Worm (Caenorhabditis elegans) whole organism, midembryonic: ENCODE data around the gene nhr-209.

ENCODE experiments used
- T22C8.4 ChIP-seq: fragments of 200-800 bp; sonication (Bioruptor generic); IDR thresholded peaks from 2 replicates; pipeline ENCODE4 v1.3.6; 2022; ENCODE audit warnings: missing genetic modification characterization, missing compliant biosample characterization
- cog-1 ChIP-seq: sonication (generic microtip); optimal IDR thresholded peaks from 2 replicates; lab custom pipeline; 2016; ENCODE audit warnings: missing genetic modification characterization, missing compliant biosample characterization
- flt-1 ChIP-seq: fragments of 200-800 bp; sonication (Bioruptor generic); IDR thresholded peaks from 2 replicates; pipeline ENCODE4 v1.3.6; 2022; ENCODE audit warnings: missing genetic modification characterization, missing compliant biosample characterization
- klf-2 ChIP-seq: fragments of 200-800 bp; sonication (Bioruptor generic); conservative IDR thresholded peaks from 2 replicates; pipeline ENCODE4 v1.3.6; 2022; ENCODE audit warnings: missing genetic modification reagents, missing genetic modification characterization, missing compliant biosample characterization
- med-1 ChIP-seq: sonication (generic microtip); optimal IDR thresholded peaks from 2 replicates; lab custom pipeline; 2017; ENCODE audit warnings: missing genetic modification characterization, mild to moderate bottlenecking, missing compliant biosample characterization, antibody characterized with exemption, missing genetic modification reagents; ENCODE audit not compliant: insufficient read depth
- ref-1 ChIP-seq: fragments of 200-800 bp; sonication (Bioruptor generic); conservative IDR thresholded peaks from 2 replicates; pipeline ENCODE4 v1.3.6; 2022; ENCODE audit warnings: missing genetic modification reagents, missing genetic modification characterization, missing compliant biosample characterization
- tab-1 ChIP-seq: fragments of 200-800 bp; sonication (Bioruptor generic); IDR thresholded peaks from 2 replicates; pipeline ENCODE4 v1.3.6; 2022; ENCODE audit warnings: missing genetic modification characterization, missing compliant biosample characterization
- ztf-23 ChIP-seq: fragments of 200-800 bp; sonication (Bioruptor generic); IDR thresholded peaks from 2 replicates; pipeline ENCODE4 v1.3.6; 2022; ENCODE audit warnings: missing genetic modification reagents, missing genetic modification characterization, missing compliant biosample characterization
- ztf-29 ChIP-seq: fragments of 200-800 bp; sonication (Bioruptor generic); IDR thresholded peaks from 2 replicates; pipeline ENCODE4 v1.3.6; 2022; ENCODE audit warnings: missing genetic modification reagents, missing genetic modification characterization, missing compliant biosample characterization

Gene nhr-209

ce11 chrV:12091759-12092158 is 6.2 kb upstream of the nhr-209 start, which contains the start of gene nhr-206:
Gene nhr-206 (plus strand): TSS chrV:12092006.
- TF ChIP-seq ztf-29 = no peak
- TF ChIP-seq T22C8.4 (GFP tag; lab: Robert Waterston, UW) = no peak
- no peak for TF ChIP-seq ref-1 (GFP tag; lab: Robert Waterston, UW)
- TF ChIP-seq flt-1 = no peak
- no peak for TF ChIP-seq tab-1
- TF ChIP-seq ztf-23 (GFP tag; lab: Robert Waterston, UW) = no peak
- TF ChIP-seq med-1 (GFP tag; lab: Kevin White, UChicago) = no peak
- TF ChIP-seq cog-1 (tag; lab: Kevin White, UChicago) = no peak
- TF ChIP-seq klf-2 (GFP tag; lab: Robert Waterston, UW) = no peak

DNA sequence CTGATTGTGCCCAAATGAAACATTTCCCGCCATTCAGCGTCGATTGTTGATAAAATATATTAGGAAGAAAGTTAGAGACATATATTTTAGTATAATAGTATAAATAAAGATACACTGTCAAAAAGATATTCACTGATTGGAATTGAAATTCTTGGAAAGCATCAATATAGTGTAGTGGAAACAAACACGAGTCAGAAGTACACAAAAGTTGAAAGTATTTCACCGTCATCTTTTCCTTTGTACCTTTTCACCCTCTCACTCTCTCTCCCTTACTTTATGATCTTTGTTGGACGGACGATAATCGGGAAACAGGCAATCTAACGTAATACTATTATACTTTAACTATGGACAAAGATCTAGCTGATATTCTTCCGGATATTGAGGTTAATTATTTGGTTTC is 3.9 kb upstream of the nhr-209 start, which contains the start of gene nhr-208:
TSS of gene nhr-208 (plus strand) at position 288 of the 400 bp plus-strand sequence.
- no peak for TF ChIP-seq ztf-23 (GFP tag; lab: Robert Waterston, UW)
- TF ChIP-seq flt-1 = no peak
- TF ChIP-seq cog-1 (tag; lab: Kevin White, UChicago) = no peak
- no peak for TF ChIP-seq med-1 (GFP tag; lab: Kevin White, UChicago)
- TF ChIP-seq ztf-29 = no peak
- no peak for TF ChIP-seq tab-1
- TF ChIP-seq klf-2 (GFP tag; lab: Robert Waterston, UW) = no peak

DNA sequence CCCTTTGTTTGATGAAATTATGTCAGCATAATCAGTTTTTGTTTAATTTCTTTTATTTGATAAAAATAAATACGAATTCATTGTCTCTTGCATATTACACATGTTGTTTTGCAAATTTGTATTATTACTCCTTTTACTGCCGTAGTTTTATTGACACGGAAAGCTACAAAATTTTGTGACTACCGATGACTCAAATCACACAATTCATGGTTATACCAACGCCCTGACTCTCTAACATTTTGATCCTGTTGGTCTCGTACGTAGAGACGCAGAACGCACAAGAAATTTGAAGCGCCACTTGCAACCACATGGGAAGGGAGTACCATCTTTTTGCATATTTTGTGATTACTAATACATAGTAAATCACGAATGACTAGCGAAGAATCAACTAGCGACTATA is 2.1 kb upstream of the nhr-209 start, which contains the start of gene nhr-207:
TSS of gene nhr-207 (plus strand) at position 282 of the 400 bp plus-strand sequence.
- TF ChIP-seq cog-1 (tag; lab: Kevin White, UChicago) (no peak), ztf-23 (GFP tag; lab: Robert Waterston, UW) (no peak), flt-1 (no peak), T22C8.4 (GFP tag; lab: Robert Waterston, UW) (no peak), ref-1 (GFP tag; lab: Robert Waterston, UW) (no peak), klf-2 (GFP tag; lab: Robert Waterston, UW) (no peak), ztf-29 (no peak), tab-1 (no peak), med-1 (GFP tag; lab: Kevin White, UChicago) (no peak)

DNA sequence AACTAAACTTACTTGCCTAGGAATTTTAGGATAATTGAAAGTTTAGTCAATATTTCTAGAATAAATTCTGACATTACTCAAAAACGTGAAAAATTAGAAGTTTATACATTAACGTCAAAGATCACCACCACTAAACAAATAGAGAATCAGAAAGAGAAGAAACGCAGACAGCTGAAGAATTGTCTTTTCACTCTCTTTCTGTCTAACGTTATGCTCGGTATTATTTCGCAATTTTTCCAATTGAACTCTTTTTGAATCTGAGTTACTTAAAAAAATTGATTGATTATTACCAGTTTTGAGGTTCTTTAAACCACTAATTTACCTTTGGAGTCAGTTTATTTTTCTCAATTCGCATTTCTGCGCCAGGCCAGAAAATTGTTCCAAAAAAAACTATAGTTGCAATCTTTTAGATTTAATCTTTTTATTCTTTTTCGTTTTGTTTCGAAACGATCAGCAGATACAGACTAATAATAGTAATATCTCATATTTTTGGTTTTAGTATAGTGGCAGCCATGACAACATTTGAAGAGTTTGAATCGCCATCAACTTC is 2.9 kb downstream of the nhr-209 start, which contains the start of gene nhr-154:
TSS of gene nhr-154 (plus strand) at position 500 of the 550 bp plus-strand sequence.
- TF ChIP-seq ztf-29 = no peak
- TF ChIP-seq T22C8.4 (GFP tag; lab: Robert Waterston, UW) = no peak
- no peak for TF ChIP-seq cog-1 (tag; lab: Kevin White, UChicago)
- TF ChIP-seq med-1 (GFP tag; lab: Kevin White, UChicago) = no peak
- no peak for TF ChIP-seq ztf-23 (GFP tag; lab: Robert Waterston, UW)
- TF ChIP-seq ref-1 (GFP tag; lab: Robert Waterston, UW) = no peak
- TF ChIP-seq tab-1 = no peak
- no peak for TF ChIP-seq klf-2 (GFP tag; lab: Robert Waterston, UW)
- TF ChIP-seq flt-1 = no peak

ce11 chrV:12103920-12104319 is 6.0 kb downstream of the nhr-209 start, which contains the start of gene nhr-153:
Gene nhr-153 (plus strand): TSS chrV:12104220.
- TF ChIP-seq ztf-23 (GFP tag; lab: Robert Waterston, UW) = no peak
- no peak for TF ChIP-seq med-1 (GFP tag; lab: Kevin White, UChicago)
- TF ChIP-seq ref-1 (GFP tag; lab: Robert Waterston, UW) = no peak
- TF ChIP-seq tab-1 = no peak
- no peak for TF ChIP-seq klf-2 (GFP tag; lab: Robert Waterston, UW)
- no peak for TF ChIP-seq T22C8.4 (GFP tag; lab: Robert Waterston, UW)
- TF ChIP-seq ztf-29 = no peak
- no peak for TF ChIP-seq cog-1 (tag; lab: Kevin White, UChicago)
- TF ChIP-seq flt-1 = no peak

DNA sequence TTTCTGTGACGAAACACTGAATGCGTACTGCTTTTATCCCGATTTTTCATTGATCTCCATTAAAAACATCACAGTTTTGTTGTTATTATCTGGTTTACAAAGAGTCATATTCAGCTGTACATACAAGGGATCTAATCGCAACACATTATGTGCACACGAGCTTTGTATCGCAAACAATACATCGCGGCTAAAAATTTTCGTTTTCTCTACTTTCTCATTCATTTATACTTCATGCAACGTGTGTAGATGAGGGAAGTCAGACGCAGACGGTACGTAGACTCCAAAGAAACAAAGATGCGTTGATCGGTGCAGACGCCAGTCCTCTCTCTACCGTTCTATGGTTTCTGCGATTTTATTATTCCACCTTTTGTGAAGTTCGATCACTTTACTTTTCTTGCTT is 8.9 kb downstream of the nhr-209 start, which contains the start of gene nhr-136:
TSS of gene nhr-136 (plus strand) at position 301 of the 400 bp plus-strand sequence.
- no peak for TF ChIP-seq ztf-29
- TF ChIP-seq ref-1 (GFP tag; lab: Robert Waterston, UW) = no peak

ce11 chrV:12111452-12111851 is 13.5 kb downstream of the nhr-209 start, which contains the start of gene lhpp-1:
Gene lhpp-1 (minus strand): TSS chrV:12111805.
- TF ChIP-seq klf-2 (GFP tag; lab: Robert Waterston, UW) (no peak), flt-1 (no peak), ztf-29 (no peak), ref-1 (GFP tag; lab: Robert Waterston, UW) (no peak), cog-1 (tag; lab: Kevin White, UChicago) (no peak), ztf-23 (GFP tag; lab: Robert Waterston, UW) (no peak), tab-1 (no peak), med-1 (GFP tag; lab: Kevin White, UChicago) (no peak), T22C8.4 (GFP tag; lab: Robert Waterston, UW) (no peak)

DNA sequence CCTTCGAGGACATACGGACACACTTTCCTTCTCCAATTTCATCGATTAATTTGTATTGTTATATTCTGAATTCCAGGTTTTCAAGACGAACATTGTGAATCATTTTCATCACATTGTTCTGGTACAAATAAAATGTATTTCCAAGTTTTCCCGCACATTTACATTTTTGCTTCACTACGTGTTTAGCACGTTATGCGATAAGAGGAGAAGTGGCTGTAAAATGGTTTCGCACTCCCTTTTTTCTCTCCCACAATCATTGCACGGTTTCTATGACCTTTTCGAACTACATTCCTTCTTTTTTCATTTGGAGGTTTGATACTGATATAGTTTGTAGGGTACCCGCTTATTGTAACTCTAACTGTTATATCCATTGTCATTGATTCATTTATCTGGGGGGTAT is 15.8 kb downstream of the nhr-209 start:
- TF ChIP-seq T22C8.4 (GFP tag; lab: Robert Waterston, UW) = no peak
- no peak for TF ChIP-seq med-1 (GFP tag; lab: Kevin White, UChicago)
- no peak for TF ChIP-seq cog-1 (tag; lab: Kevin White, UChicago)
- TF ChIP-seq tab-1 = no peak
- TF ChIP-seq flt-1 = no peak
- TF ChIP-seq klf-2 (GFP tag; lab: Robert Waterston, UW) = no peak
- TF ChIP-seq ztf-29 = no peak
- no peak for TF ChIP-seq ztf-23 (GFP tag; lab: Robert Waterston, UW)
- no peak for TF ChIP-seq ref-1 (GFP tag; lab: Robert Waterston, UW)

DNA sequence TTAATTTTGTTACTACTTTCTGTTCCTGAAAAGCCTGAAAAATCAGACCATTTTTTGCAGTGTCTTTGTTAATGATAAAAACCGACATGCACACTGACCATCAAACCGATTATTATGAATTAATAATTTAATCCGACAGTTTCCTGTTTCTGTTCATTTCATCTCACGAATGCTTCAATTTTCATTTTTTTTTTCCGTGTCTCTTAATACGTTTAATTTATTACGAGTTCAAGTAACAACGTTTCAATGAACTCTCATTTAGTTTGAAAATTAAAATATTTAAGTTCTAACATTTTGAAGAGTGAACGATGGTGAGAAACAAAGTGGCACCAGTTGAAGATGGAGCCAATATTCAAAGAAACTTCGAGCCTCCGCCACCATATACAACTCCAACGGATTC is 16.7 kb downstream of the nhr-209 start, which contains the start of gene spin-1:
TSS of gene spin-1 (plus strand) at position 301 of the 400 bp plus-strand sequence.
- no peak for TF ChIP-seq klf-2 (GFP tag; lab: Robert Waterston, UW)
- no peak for TF ChIP-seq ztf-23 (GFP tag; lab: Robert Waterston, UW)
- no peak for TF ChIP-seq flt-1
- TF ChIP-seq ref-1 (GFP tag; lab: Robert Waterston, UW) = no peak
- no peak for TF ChIP-seq ztf-29
